Worm (Caenorhabditis elegans) whole organism, midembryonic: ENCODE measurements around the gene unc-61.

Experiments
- T22C8.4 ChIP-seq: fragments of 200-800 bp; sonication (Bioruptor generic); IDR thresholded peaks from 2 replicates; pipeline ENCODE4 v1.3.6; 2022; ENCODE audit warnings: missing genetic modification characterization, missing compliant biosample characterization
- cog-1 ChIP-seq: sonication (generic microtip); optimal IDR thresholded peaks from 2 replicates; lab custom pipeline; 2016; ENCODE audit warnings: missing genetic modification characterization, missing compliant biosample characterization
- flt-1 ChIP-seq: fragments of 200-800 bp; sonication (Bioruptor generic); IDR thresholded peaks from 2 replicates; pipeline ENCODE4 v1.3.6; 2022; ENCODE audit warnings: missing genetic modification characterization, missing compliant biosample characterization
- klf-2 ChIP-seq: fragments of 200-800 bp; sonication (Bioruptor generic); conservative IDR thresholded peaks from 2 replicates; pipeline ENCODE4 v1.3.6; 2022; ENCODE audit warnings: missing genetic modification reagents, missing genetic modification characterization, missing compliant biosample characterization
- med-1 ChIP-seq: sonication (generic microtip); optimal IDR thresholded peaks from 2 replicates; lab custom pipeline; 2017; ENCODE audit warnings: missing genetic modification characterization, mild to moderate bottlenecking, missing compliant biosample characterization, antibody characterized with exemption, missing genetic modification reagents; ENCODE audit not compliant: insufficient read depth
- ref-1 ChIP-seq: fragments of 200-800 bp; sonication (Bioruptor generic); conservative IDR thresholded peaks from 2 replicates; pipeline ENCODE4 v1.3.6; 2022; ENCODE audit warnings: missing genetic modification reagents, missing genetic modification characterization, missing compliant biosample characterization
- tab-1 ChIP-seq: fragments of 200-800 bp; sonication (Bioruptor generic); IDR thresholded peaks from 2 replicates; pipeline ENCODE4 v1.3.6; 2022; ENCODE audit warnings: missing genetic modification characterization, missing compliant biosample characterization
- ztf-23 ChIP-seq: fragments of 200-800 bp; sonication (Bioruptor generic); IDR thresholded peaks from 2 replicates; pipeline ENCODE4 v1.3.6; 2022; ENCODE audit warnings: missing genetic modification reagents, missing genetic modification characterization, missing compliant biosample characterization
- ztf-29 ChIP-seq: fragments of 200-800 bp; sonication (Bioruptor generic); IDR thresholded peaks from 2 replicates; pipeline ENCODE4 v1.3.6; 2022; ENCODE audit warnings: missing genetic modification reagents, missing genetic modification characterization, missing compliant biosample characterization

unc-61 gene

DNA sequence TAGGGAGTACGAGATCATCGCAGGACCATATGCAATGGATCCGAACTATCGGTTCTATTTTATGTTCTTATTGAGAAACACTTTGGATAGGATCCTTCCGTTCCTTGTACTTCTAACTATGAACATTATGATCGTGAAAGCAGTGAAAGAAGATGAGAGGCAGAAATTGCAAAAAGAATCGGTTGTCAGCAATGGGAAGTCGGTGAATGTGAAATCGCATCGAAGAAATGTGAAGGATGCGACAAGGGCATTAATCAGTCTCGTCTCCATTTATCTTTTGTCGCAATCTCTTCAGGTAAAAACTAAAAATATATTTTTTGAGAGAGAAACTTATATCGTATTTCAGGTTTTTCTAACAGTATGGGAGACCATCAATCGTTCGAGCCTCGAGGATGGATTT lies 51.2 kb downstream of the unc-61 start:
- no peak for TF ChIP-seq cog-1 (tag; lab: Kevin White, UChicago)
- no peak for TF ChIP-seq ztf-29 (GFP tag; lab: Robert Waterston, UW)
- TF ChIP-seq tab-1 = no peak
- no peak for TF ChIP-seq med-1
- TF ChIP-seq klf-2 (GFP tag; lab: Robert Waterston, UW) = no peak
- no peak for TF ChIP-seq ztf-23 (GFP tag; lab: Robert Waterston, UW)
- no peak for TF ChIP-seq T22C8.4 (GFP tag; lab: Robert Waterston, UW)
- no peak for TF ChIP-seq flt-1 (GFP tag; lab: Robert Waterston, UW)
- TF ChIP-seq ref-1 = no peak
